Fruit fly (Drosophila melanogaster) S2 (cell line): ENCODE measurements around the gene CG7903.

Source experiments
- CG8478 ChIP-seq: fragments of >200 bp; optimal IDR thresholded peaks from 2 replicates; lab custom pipeline; 2018
- CTCF ChIP-seq, 2 experiments: fragments of >200 bp; optimal IDR thresholded peaks; 2 replicates each; lab custom pipeline; 2018

dm6 chr3R:30014480-30014879 is 19.4 kb upstream of the CG7903 start:
- TF ChIP-seq CG8478 (lab: Kevin White, UChicago): no peak
- TF ChIP-seq CTCF (optimal IDR thresholded peaks at IDR 0.05; lab: Kevin White, UChicago): no peak
